Worm (Caenorhabditis elegans): ENCODE measurements around the gene C16C8.4.

Gene C16C8.4

ce11 chrII:3476536-3476935 is 32.4 kb upstream of the C16C8.4 start:
- TF ChIP-seq dve-1 (tag; optimal IDR thresholded peaks at IDR 0.05), result peak; percentile 62
- no peak for TF ChIP-seq lin-11 (tag; optimal IDR thresholded peaks at IDR 0.05)

- TF ChIP-seq hlh-6 (tag; optimal IDR thresholded peaks at IDR 0.05), result no peak
- TF ChIP-seq mec-3 (tag; optimal IDR thresholded peaks at IDR 0.05; ENCODE audit: borderline replicate concordance), result no peak
- no peak for TF ChIP-seq syd-9 (tag; optimal IDR thresholded peaks at IDR 0.05)
- no peak for TF ChIP-seq dve-1 (tag; optimal IDR thresholded peaks at IDR 0.05)
- TF ChIP-seq ahr-1 (tag; optimal IDR thresholded peaks at IDR 0.05), result no peak
- no peak for TF ChIP-seq tbx-2 (tag; optimal IDR thresholded peaks at IDR 0.05)
- no peak for TF ChIP-seq gmeb-2 (tag; optimal IDR thresholded peaks at IDR 0.05)
- TF ChIP-seq fkh-6 (tag; optimal IDR thresholded peaks at IDR 0.05), result no peak
- TF ChIP-seq nfya-1 (tag; optimal IDR thresholded peaks at IDR 0.05), result no peak
- TF ChIP-seq npax-4 (tag; optimal IDR thresholded peaks at IDR 0.05), result no peak
- no peak for TF ChIP-seq ceh-48 (tag; optimal IDR thresholded peaks at IDR 0.05)
- no peak for TF ChIP-seq madf-2 (tag; optimal IDR thresholded peaks at IDR 0.05)
- TF ChIP-seq Y22D7AL.16 (tag; optimal IDR thresholded peaks at IDR 0.05), result no peak
- TF ChIP-seq pat-9 (tag; optimal IDR thresholded peaks at IDR 0.05), result no peak
- no peak for TF ChIP-seq ceh-30 (tag; optimal IDR thresholded peaks at IDR 0.05)
- no peak for TF ChIP-seq unc-42 (tag; optimal IDR thresholded peaks at IDR 0.05)
These were observed 29.6 kb upstream of the C16C8.4 start, which contains the start of gene sdz-32 for ce11 chrII:3473744-3474143. TSS of gene sdz-32 (plus strand) at chrII:3474044.

ce11 chrII:3472817-3473216 is 28.6 kb upstream of the C16C8.4 start, which contains the start of gene Y49F6B.6:
TSS of gene Y49F6B.6 (plus strand) at chrII:3473117.
- no peak for TF ChIP-seq unc-55 (GFP tag; optimal IDR thresholded peaks at IDR 0.05)
- TF ChIP-seq ceh-14 (tag; optimal IDR thresholded peaks at IDR 0.05), result no peak
- TF ChIP-seq hlh-13 (GFP tag; optimal IDR thresholded peaks at IDR 0.05), result no peak
- no peak for TF ChIP-seq hlh-30 (tag; optimal IDR thresholded peaks at IDR 0.05; ENCODE audit: insufficient read depth)
- no peak for TF ChIP-seq dmd-4 (tag; optimal IDR thresholded peaks at IDR 0.05; ENCODE audit: borderline replicate concordance)
- no peak for TF ChIP-seq ceh-31 (tag; optimal IDR thresholded peaks at IDR 0.05)
- no peak for TF ChIP-seq ref-2 (tag; optimal IDR thresholded peaks at IDR 0.05)
- no peak for TF ChIP-seq F13H6.1 (tag; optimal IDR thresholded peaks at IDR 0.05)
- TF ChIP-seq tbx-2 (tag; optimal IDR thresholded peaks at IDR 0.05), result no peak
- no peak for TF ChIP-seq dve-1 (tag; optimal IDR thresholded peaks at IDR 0.05)
- TF ChIP-seq pat-9 (tag; optimal IDR thresholded peaks at IDR 0.05), result no peak
- TF ChIP-seq C38D4.7 (GFP tag; optimal IDR thresholded peaks at IDR 0.05), result no peak
- TF ChIP-seq K02D7.2 (tag; optimal IDR thresholded peaks at IDR 0.05), result no peak
- no peak for TF ChIP-seq ceh-18 (tag; optimal IDR thresholded peaks at IDR 0.05)
- no peak for TF ChIP-seq ztf-16 (tag; optimal IDR thresholded peaks at IDR 0.05)
- TF ChIP-seq gmeb-2 (tag; optimal IDR thresholded peaks at IDR 0.05), result no peak

ce11 chrII:3472316-3472715 is 28.1 kb upstream of the C16C8.4 start, which contains the start of gene Y49F6B.12:
TSS of gene Y49F6B.12 (minus strand) at chrII:3472416.
- TF ChIP-seq pha-4 (tag; optimal IDR thresholded peaks at IDR 0.05) (no peak), pat-9 (tag; optimal IDR thresholded peaks at IDR 0.05) (no peak), ceh-2 (tag; optimal IDR thresholded peaks at IDR 0.05) (no peak), gmeb-2 (tag; optimal IDR thresholded peaks at IDR 0.05) (no peak), sdc-2 (tag; optimal IDR thresholded peaks at IDR 0.05) (no peak), ceh-30 (tag; optimal IDR thresholded peaks at IDR 0.05) (no peak), ceh-22 (tag; optimal IDR thresholded peaks at IDR 0.05) (no peak), ceh-34 (tag; optimal IDR thresholded peaks at IDR 0.05) (no peak), ceh-24 (tag; optimal IDR thresholded peaks at IDR 0.05) (no peak), fkh-10 (GFP tag; optimal IDR thresholded peaks at IDR 0.05) (no peak), unc-55 (GFP tag; optimal IDR thresholded peaks at IDR 0.05) (no peak), ahr-1 (tag; optimal IDR thresholded peaks at IDR 0.05) (no peak), ceh-18 (tag; optimal IDR thresholded peaks at IDR 0.05) (no peak), hlh-8 (tag; optimal IDR thresholded peaks at IDR 0.05) (no peak), ceh-6 (GFP tag; optimal IDR thresholded peaks at IDR 0.05) (no peak), dmd-4 (tag; optimal IDR thresholded peaks at IDR 0.05; ENCODE audit: borderline replicate concordance) (no peak)

Data from whole organism, late embryonic.